Fruit fly (Drosophila melanogaster) S2 (cell line): ENCODE results near the gene glob3.

Source experiments
- CG8478 ChIP-seq: fragments of >200 bp; optimal IDR thresholded peaks from 2 replicates; lab custom pipeline; 2018
- CTCF ChIP-seq, 2 experiments: fragments of >200 bp; optimal IDR thresholded peaks; 2 replicates each; lab custom pipeline; 2018

DNA sequence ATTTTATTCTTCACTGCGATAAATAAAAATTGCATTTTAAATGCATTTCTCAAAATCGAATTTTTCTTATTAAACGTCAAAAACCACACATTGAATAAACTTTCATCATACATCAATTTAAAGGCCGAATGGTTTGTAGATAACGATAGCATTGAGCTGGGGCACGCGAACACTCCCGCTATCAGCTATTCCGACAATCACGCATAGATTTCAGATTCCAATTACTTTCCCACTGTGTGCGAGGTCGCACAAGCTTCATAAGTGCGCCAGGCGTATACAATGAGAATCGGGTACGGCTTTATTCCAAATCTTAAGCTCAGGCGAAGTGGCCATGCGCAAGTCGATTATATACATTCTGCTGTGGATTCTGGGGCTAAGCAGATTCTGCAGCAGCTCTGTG is 8.1 kb upstream of the glob3 start, which contains the start of gene CG46303:
- TF ChIP-seq CTCF (optimal IDR thresholded peaks at IDR 0.05; lab: Kevin White, UChicago) (no peak), CG8478 (lab: Kevin White, UChicago) (no peak)
